Worm (Caenorhabditis elegans): ENCODE measurements around the gene abu-12.

DNA sequence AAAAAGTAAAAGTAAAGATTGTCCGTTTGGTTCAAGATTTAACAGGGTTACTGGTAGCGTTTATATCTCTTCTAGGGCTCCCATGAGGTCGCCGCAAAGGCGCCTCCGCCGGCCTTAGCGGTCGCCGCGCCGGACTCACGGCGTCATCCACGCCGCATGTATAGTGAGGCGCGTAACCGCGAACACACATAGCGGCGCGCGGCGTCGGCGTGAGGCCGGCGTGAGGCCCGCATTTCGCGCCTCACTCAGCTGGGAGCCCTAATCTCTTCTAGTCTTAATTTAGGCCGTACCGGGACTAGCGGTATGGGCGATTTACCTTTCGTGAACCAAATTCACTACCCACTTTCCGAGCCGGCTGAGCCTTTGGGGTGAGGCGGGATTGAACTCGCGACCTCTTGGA is 4.2 kb upstream of the abu-12 start:
- TF ChIP-seq him-1 (tag; optimal IDR thresholded peaks at IDR 0.05) = no peak
- no peak for TF ChIP-seq W03F9.2 (tag; optimal IDR thresholded peaks at IDR 0.05)
